Worm (Caenorhabditis elegans): ENCODE results near the gene ifta-2.

ifta-2 gene

DNA sequence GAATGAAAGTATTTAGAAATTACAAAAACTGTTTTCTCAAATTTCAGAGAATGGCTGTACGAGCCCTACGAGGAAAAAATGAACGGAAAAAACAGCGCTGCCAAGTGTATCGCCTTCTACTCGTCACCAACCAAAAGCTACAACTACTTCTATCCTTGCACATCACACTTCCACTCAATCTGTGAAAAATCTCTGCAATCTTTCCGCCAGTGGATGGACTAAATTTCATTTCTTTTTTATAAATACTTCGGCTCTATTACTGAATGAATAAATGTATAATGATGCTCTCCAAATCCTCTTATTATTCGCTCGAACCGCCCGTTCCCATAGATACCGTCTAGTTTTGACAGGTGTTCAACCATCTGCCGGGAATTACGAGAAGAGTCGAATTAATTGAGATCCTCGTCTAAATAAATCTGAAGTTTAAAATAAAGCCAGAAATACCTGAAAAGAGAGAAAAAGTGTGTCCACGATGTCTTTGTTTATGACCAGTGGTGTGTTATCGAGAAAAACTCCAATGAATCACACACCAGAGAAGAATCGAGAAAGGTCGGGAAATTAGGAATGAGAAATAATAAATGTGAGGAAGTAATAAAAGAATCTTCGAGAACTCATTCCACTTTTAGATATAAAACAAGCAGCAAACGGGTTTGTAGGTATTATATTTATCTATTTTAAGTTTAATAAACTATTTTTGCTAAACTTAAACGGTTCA is 24.2 kb downstream of the ifta-2 start:
- TF ChIP-seq pha-4 (tag; optimal IDR thresholded peaks at IDR 0.05) (no peak), cnd-1 (tag; optimal IDR thresholded peaks at IDR 0.05) (peak; percentile 75)

DNA sequence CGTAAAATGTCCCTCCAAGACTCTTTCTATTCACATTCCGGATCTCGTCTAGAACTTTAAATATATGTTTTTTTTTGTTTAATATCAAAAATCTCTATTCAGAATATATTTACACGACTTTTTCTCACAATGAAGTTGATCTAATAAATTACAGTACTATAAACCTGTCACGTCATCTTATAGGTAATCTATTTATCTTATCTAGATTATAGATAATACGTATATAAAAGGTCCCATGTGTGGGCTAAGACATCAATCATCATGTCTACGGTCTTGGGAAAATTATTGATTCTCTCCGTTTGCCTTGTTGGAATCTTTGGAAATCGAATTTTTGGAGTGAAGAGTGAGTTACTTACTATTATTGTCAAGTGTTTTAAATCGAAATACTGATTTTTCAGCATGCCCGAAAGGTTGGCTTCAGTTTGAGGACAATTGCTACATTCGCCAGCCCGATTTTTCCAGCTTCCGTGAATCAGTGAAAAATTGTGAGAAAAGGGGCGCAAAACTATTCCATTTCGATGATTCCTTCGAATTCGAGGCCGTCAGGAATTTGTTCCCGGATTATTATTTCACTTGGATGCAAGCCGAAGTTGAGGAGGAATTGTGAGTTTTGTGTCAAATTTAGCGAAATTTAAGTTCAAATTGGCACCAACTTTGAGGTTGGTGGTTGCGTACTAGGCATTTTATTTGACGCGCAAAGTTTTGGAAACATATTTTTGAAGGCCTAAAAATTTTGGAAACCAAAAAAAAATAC is 25.0 kb downstream of the ifta-2 start, which contains the start of gene clec-196:
TSS of gene clec-196 (plus strand) at position 252 of the 754 bp plus-strand sequence.
- no peak for TF ChIP-seq lsy-2 (tag; optimal IDR thresholded peaks at IDR 0.05)
- no peak for TF ChIP-seq ces-1 (GFP tag; optimal IDR thresholded peaks at IDR 0.05)
- no peak for TF ChIP-seq snpc-4 (tag; optimal IDR thresholded peaks at IDR 0.05)
- TF ChIP-seq ceh-39 (tag; optimal IDR thresholded peaks at IDR 0.05), result peak; percentile 3
- TF ChIP-seq elt-1 (tag; optimal IDR thresholded peaks at IDR 0.05; ENCODE audit: borderline replicate concordance, insufficient read depth), result peak; percentile 92
- peak; percentile 81 for TF ChIP-seq unc-62 (GFP tag; optimal IDR thresholded peaks at IDR 0.05)
- no peak for TF ChIP-seq mep-1 (tag; optimal IDR thresholded peaks at IDR 0.05)
- TF ChIP-seq nhr-2 (tag; optimal IDR thresholded peaks at IDR 0.05), result peak; percentile 51
- TF ChIP-seq unc-39 (tag; optimal IDR thresholded peaks at IDR 0.05), result no peak
- TF ChIP-seq nhr-12 (tag; optimal IDR thresholded peaks at IDR 0.05), result no peak

- TF ChIP-seq sem-2 (GFP tag; optimal IDR thresholded peaks at IDR 0.05) (no peak), mab-5 (tag; optimal IDR thresholded peaks at IDR 0.05) (no peak), M03D4.4 (tag; optimal IDR thresholded peaks at IDR 0.05) (no peak), ceh-43 (GFP tag; optimal IDR thresholded peaks at IDR 0.05) (no peak), elt-3 (tag; optimal IDR thresholded peaks at IDR 0.05) (no peak), zip-8 (tag; optimal IDR thresholded peaks at IDR 0.05) (no peak)
These were observed 26.6 kb downstream of the ifta-2 start, which contains the start of gene lhfp-4 for ce11 chrIV:17275281-17275680. lhfp-4 (plus strand) TSS chrIV:17275581.

DNA sequence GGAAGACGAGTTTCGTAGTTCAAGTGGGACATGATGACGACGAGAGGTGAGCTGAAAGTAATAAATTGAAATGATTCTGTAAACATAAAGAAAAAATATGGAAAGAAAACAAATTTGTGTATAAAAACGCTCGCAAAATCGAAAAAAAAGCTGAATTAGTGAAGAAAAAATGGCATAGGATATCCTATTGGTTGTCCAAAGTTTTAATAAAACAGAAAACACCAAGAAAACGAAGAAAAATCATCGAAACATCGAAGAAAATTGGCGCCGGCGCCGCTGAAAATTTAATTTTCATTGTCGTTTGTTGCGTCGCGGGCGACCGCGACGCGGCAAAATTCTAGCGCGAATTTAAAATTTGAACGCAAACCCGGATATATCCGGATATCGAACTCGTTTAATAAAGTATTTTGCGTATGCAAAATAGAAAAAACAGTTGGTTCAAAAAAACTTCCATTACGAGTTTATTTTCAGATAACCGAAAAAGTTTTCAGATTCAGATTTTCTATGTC is 28.2 kb downstream of the ifta-2 start, which contains the start of gene gln-5:
TSS of gene gln-5 (minus strand) at position 51 of the 509 bp plus-strand sequence.
- TF ChIP-seq lsy-2 (tag; optimal IDR thresholded peaks at IDR 0.05) (no peak), tbx-8 (GFP tag; optimal IDR thresholded peaks at IDR 0.05) (no peak), nhr-237 (tag; optimal IDR thresholded peaks at IDR 0.05) (no peak), bed-3 (GFP tag; optimal IDR thresholded peaks at IDR 0.05) (no peak), elt-3 (tag; optimal IDR thresholded peaks at IDR 0.05) (no peak), M03D4.4 (tag; optimal IDR thresholded peaks at IDR 0.05) (no peak), elt-1 (tag; optimal IDR thresholded peaks at IDR 0.05; ENCODE audit: borderline replicate concordance, insufficient read depth) (no peak), drap-1 (GFP tag; optimal IDR thresholded peaks at IDR 0.05) (no peak), mep-1 (tag; optimal IDR thresholded peaks at IDR 0.05) (no peak), ham-2 (GFP tag; optimal IDR thresholded peaks at IDR 0.05) (no peak), zip-8 (tag; optimal IDR thresholded peaks at IDR 0.05) (no peak), unc-39 (tag; optimal IDR thresholded peaks at IDR 0.05) (no peak), sptf-1 (tag; optimal IDR thresholded peaks at IDR 0.05) (no peak), unc-120 (tag; optimal IDR thresholded peaks at IDR 0.05; ENCODE audit: poor library complexity, severe bottlenecking) (no peak), blmp-1 (tag; optimal IDR thresholded peaks at IDR 0.05) (no peak), mab-5 (tag; optimal IDR thresholded peaks at IDR 0.05) (no peak)

DNA sequence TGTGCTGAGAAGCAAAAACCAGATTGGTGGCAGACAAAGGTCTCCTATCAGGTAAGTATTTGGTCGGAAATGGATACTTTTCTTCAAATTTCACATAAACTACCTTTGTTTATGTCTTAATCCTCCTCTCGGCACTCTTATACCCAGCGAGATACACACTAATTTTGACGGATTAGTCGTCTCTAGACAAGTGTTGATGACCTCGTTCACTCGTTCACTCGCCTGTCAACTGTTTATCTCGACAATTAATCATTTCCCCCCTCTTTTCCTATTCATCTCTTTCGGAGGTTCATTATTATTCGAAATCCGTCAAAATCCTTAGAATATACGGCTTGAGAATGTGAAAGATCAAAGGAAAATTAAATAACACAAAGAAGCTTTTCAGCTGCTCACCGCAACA is 32.1 kb downstream of the ifta-2 start:
- no peak for TF ChIP-seq nhr-237 (tag; optimal IDR thresholded peaks at IDR 0.05)
- TF ChIP-seq M03D4.4 (tag; optimal IDR thresholded peaks at IDR 0.05), result no peak
- no peak for TF ChIP-seq elt-1 (tag; optimal IDR thresholded peaks at IDR 0.05; ENCODE audit: borderline replicate concordance, insufficient read depth)
- TF ChIP-seq lsy-2 (tag; optimal IDR thresholded peaks at IDR 0.05), result no peak
- peak; percentile 80 for TF ChIP-seq nhr-2 (tag; optimal IDR thresholded peaks at IDR 0.05)
- TF ChIP-seq bed-3 (GFP tag; optimal IDR thresholded peaks at IDR 0.05), result no peak
- no peak for TF ChIP-seq mls-2 (tag; optimal IDR thresholded peaks at IDR 0.05)
- TF ChIP-seq ceh-43 (GFP tag; optimal IDR thresholded peaks at IDR 0.05), result no peak
- no peak for TF ChIP-seq pha-4 (tag; optimal IDR thresholded peaks at IDR 0.05)
- no peak for TF ChIP-seq mep-1 (tag; optimal IDR thresholded peaks at IDR 0.05)
- TF ChIP-seq unc-39 (tag; optimal IDR thresholded peaks at IDR 0.05), result no peak
- TF ChIP-seq hlh-1 (tag; optimal IDR thresholded peaks at IDR 0.05), result peak; percentile 66
- TF ChIP-seq unc-62 (GFP tag; optimal IDR thresholded peaks at IDR 0.05), result peak; percentile 99
- TF ChIP-seq snpc-4 (tag; optimal IDR thresholded peaks at IDR 0.05), result no peak
- no peak for TF ChIP-seq cnd-1 (tag; optimal IDR thresholded peaks at IDR 0.05)
- peak; percentile 44 for TF ChIP-seq mab-5 (tag; optimal IDR thresholded peaks at IDR 0.05)
- TF ChIP-seq sem-2 (GFP tag; optimal IDR thresholded peaks at IDR 0.05), result no peak
